Fruit fly (Drosophila melanogaster) whole organism, embryonic: ENCODE results near the gene Kah.

Experiments used
- CG10209 ChIP-seq: fragments of 200-800 bp; sonication (Bioruptor generic); optimal IDR thresholded peaks from 3 replicates; lab custom pipeline; 2017; ENCODE audit warnings: missing biosample characterization, mild to moderate bottlenecking, missing genetic modification characterization, missing genetic modification reagents
- CG10366 ChIP-seq: fragments of 200-800 bp; sonication (Bioruptor generic); IDR thresholded peaks from 2 replicates; pipeline ENCODE4 v1.3.6; 2022; ENCODE audit warnings: missing biosample characterization, missing genetic modification characterization
- CG11085 ChIP-seq: fragments of 200-800 bp; sonication (Bioruptor generic); IDR thresholded peaks from 2 replicates; pipeline ENCODE4 v1.3.6; 2022; ENCODE audit warnings: missing biosample characterization, missing genetic modification characterization
- CG11723 ChIP-seq: fragments of 200-800 bp; sonication (Bioruptor generic); optimal IDR thresholded peaks from 2 replicates; lab custom pipeline; 2017; ENCODE audit warnings: missing biosample characterization, mild to moderate bottlenecking, missing genetic modification characterization
- CG1602 ChIP-seq: fragments of 200-800 bp; sonication (Bioruptor generic); optimal IDR thresholded peaks from 3 replicates; lab custom pipeline; 2016; ENCODE audit warnings: missing biosample characterization, missing genetic modification characterization
- CG17328 ChIP-seq: fragments of 200-800 bp; sonication (Bioruptor generic); IDR thresholded peaks from 2 replicates; pipeline ENCODE4 v1.3.6; 2022; ENCODE audit warnings: missing biosample characterization, missing genetic modification characterization
- CG17612 ChIP-seq: fragments of 200-800 bp; sonication (Bioruptor generic); IDR thresholded peaks from 2 replicates; pipeline ENCODE4 v1.3.6; 2022; ENCODE audit warnings: missing biosample characterization, missing genetic modification characterization
- CG18599 ChIP-seq: fragments of 200-800 bp; sonication (Bioruptor generic); optimal IDR thresholded peaks from 3 replicates; lab custom pipeline; 2017; ENCODE audit warnings: missing biosample characterization, missing genetic modification characterization, mild to moderate bottlenecking, moderate library complexity, missing genetic modification reagents
- CG31365 ChIP-seq: fragments of 200-800 bp; sonication (Bioruptor generic); optimal IDR thresholded peaks from 2 replicates; lab custom pipeline; 2018; ENCODE audit warnings: missing biosample characterization, mild to moderate bottlenecking, missing genetic modification characterization
- CG32772 ChIP-seq: fragments of 200-800 bp; sonication (Bioruptor generic); IDR thresholded peaks from 2 replicates; pipeline ENCODE4 v1.3.6; 2022; ENCODE audit warnings: missing biosample characterization, missing genetic modification characterization
- CG3281 ChIP-seq: fragments of 200-800 bp; sonication (Bioruptor generic); optimal IDR thresholded peaks from 3 replicates; lab custom pipeline; 2017; ENCODE audit warnings: missing biosample characterization, mild to moderate bottlenecking, missing genetic modification characterization
- CG4404 ChIP-seq: fragments of 200-800 bp; sonication (Bioruptor generic); IDR thresholded peaks from 2 replicates; pipeline ENCODE4 v1.3.6; 2022; ENCODE audit warnings: missing biosample characterization, missing genetic modification characterization
- CG4617 ChIP-seq: fragments of 200-800 bp; sonication (Bioruptor generic); optimal IDR thresholded peaks from 3 replicates; lab custom pipeline; 2016; ENCODE audit warnings: missing biosample characterization, missing genetic modification characterization, borderline replicate concordance
- CG8765 ChIP-seq: fragments of 200-800 bp; sonication (Bioruptor generic); IDR thresholded peaks from 2 replicates; pipeline ENCODE4 v1.3.6; 2022; ENCODE audit warnings: missing biosample characterization, missing genetic modification characterization
- Dek ChIP-seq: fragments of 200-800 bp; sonication (Bioruptor generic); optimal IDR thresholded peaks from 3 replicates; lab custom pipeline; 2019; ENCODE audit warnings: missing biosample characterization, mild to moderate bottlenecking, missing genetic modification characterization, moderate library complexity
- Dp ChIP-seq: fragments of 200-800 bp; sonication (Bioruptor generic); optimal IDR thresholded peaks from 2 replicates; lab custom pipeline; 2018; ENCODE audit warnings: missing biosample characterization, mild to moderate bottlenecking, missing genetic modification characterization, moderate library complexity
- E2f1 ChIP-seq: fragments of 200-800 bp; sonication (Bioruptor generic); IDR thresholded peaks from 2 replicates; pipeline ENCODE4 v1.3.6; 2022; ENCODE audit warnings: missing biosample characterization, missing genetic modification characterization
- Hand ChIP-seq: fragments of 200-800 bp; sonication (Bioruptor generic); optimal IDR thresholded peaks from 2 replicates; lab custom pipeline; 2017; ENCODE audit warnings: mild to moderate bottlenecking, missing biosample characterization, missing genetic modification reagents, missing genetic modification characterization
- Hey ChIP-seq: fragments of 200-800 bp; sonication (Bioruptor generic); optimal IDR thresholded peaks from 3 replicates; lab custom pipeline; 2018; ENCODE audit warnings: missing biosample characterization, mild to moderate bottlenecking, missing genetic modification characterization
- Jarid2 ChIP-seq: fragments of 200-800 bp; sonication (Bioruptor generic); optimal IDR thresholded peaks from 3 replicates; lab custom pipeline; 2017; ENCODE audit warnings: mild to moderate bottlenecking, missing biosample characterization, missing genetic modification reagents, missing genetic modification characterization
- MBD-R2 ChIP-seq: fragments of 200-800 bp; sonication (Bioruptor generic); IDR thresholded peaks from 2 replicates; pipeline ENCODE4 v1.3.6; 2022; ENCODE audit warnings: missing biosample characterization, missing genetic modification characterization
- Max ChIP-seq: fragments of 200-800 bp; sonication (Bioruptor generic); optimal IDR thresholded peaks from 2 replicates; lab custom pipeline; 2016; ENCODE audit warnings: missing biosample characterization, mild to moderate bottlenecking, missing genetic modification characterization
- Poxn ChIP-seq: fragments of 200-800 bp; sonication (Bioruptor generic); IDR thresholded peaks from 2 replicates; pipeline ENCODE4 v1.3.6; 2022; ENCODE audit warnings: missing biosample characterization, missing genetic modification characterization
- Sox102F ChIP-seq: fragments of 200-800 bp; sonication (Bioruptor generic); optimal IDR thresholded peaks from 2 replicates; lab custom pipeline; 2018; ENCODE audit warnings: missing biosample characterization, mild to moderate bottlenecking, missing genetic modification characterization, moderate library complexity
- Spps ChIP-seq: fragments of 200-800 bp; sonication (Bioruptor generic); optimal IDR thresholded peaks from 2 replicates; lab custom pipeline; 2018; ENCODE audit warnings: missing biosample characterization, mild to moderate bottlenecking, missing genetic modification characterization
- Stat92E ChIP-seq, 3 experiments: fragments of >200 bp in 2 of 3; fragments of 200-800 bp in 1 of 3; sonication (Bioruptor generic) in 1 of 3; optimal IDR thresholded peaks; 2 replicates each; lab custom pipeline; 2017 to 2019; ENCODE audit warnings: missing biosample characterization in 3 of 3, missing genetic modification characterization in 3 of 3, mild to moderate bottlenecking in 1 of 3, moderate library complexity in 1 of 3
- ac ChIP-seq: fragments of 200-800 bp; sonication (Bioruptor generic); optimal IDR thresholded peaks from 3 replicates; lab custom pipeline; 2017; ENCODE audit warnings: missing biosample characterization, mild to moderate bottlenecking, missing genetic modification characterization
- ash1 ChIP-seq: fragments of 200-800 bp; sonication (Bioruptor generic); optimal IDR thresholded peaks from 2 replicates; lab custom pipeline; 2018; ENCODE audit warnings: missing biosample characterization, mild to moderate bottlenecking, missing genetic modification characterization
- ato ChIP-seq: fragments of 200-800 bp; sonication (Bioruptor generic); IDR thresholded peaks from 2 replicates; pipeline ENCODE4 v1.3.6; 2022; ENCODE audit warnings: missing biosample characterization, missing genetic modification characterization; ENCODE audit not compliant: partially characterized antibody
- danr ChIP-seq: fragments of 200-800 bp; sonication (Bioruptor generic); IDR thresholded peaks from 2 replicates; pipeline ENCODE4 v1.3.6; 2022; ENCODE audit warnings: missing biosample characterization, missing genetic modification characterization
- eyg ChIP-seq: fragments of 200-800 bp; sonication (Bioruptor generic); optimal IDR thresholded peaks from 3 replicates; lab custom pipeline; 2016; ENCODE audit warnings: missing biosample characterization, missing genetic modification characterization
- gcm2 ChIP-seq: fragments of 200-800 bp; sonication (Bioruptor generic); optimal IDR thresholded peaks from 2 replicates; lab custom pipeline; 2016; ENCODE audit warnings: missing biosample characterization, missing genetic modification characterization
- gsb-n ChIP-seq: fragments of 200-800 bp; sonication (Bioruptor generic); optimal IDR thresholded peaks from 3 replicates; lab custom pipeline; 2018; ENCODE audit warnings: missing biosample characterization, mild to moderate bottlenecking, missing genetic modification characterization
- gt ChIP-seq: fragments of 200-800 bp; sonication (Bioruptor generic); IDR thresholded peaks from 2 replicates; pipeline ENCODE4 v1.3.6; 2022; ENCODE audit warnings: missing biosample characterization, missing genetic modification characterization
- hbn ChIP-seq: fragments of 200-800 bp; sonication (Bioruptor generic); IDR thresholded peaks from 2 replicates; pipeline ENCODE4 v1.3.6; 2022; ENCODE audit warnings: missing biosample characterization, missing genetic modification characterization; ENCODE audit not compliant: partially characterized antibody
- lola ChIP-seq, 3 experiments: fragments of >200 bp in 2 of 3; fragments of 200-800 bp in 1 of 3; sonication (Bioruptor generic) in 1 of 3; optimal IDR thresholded peaks; 2 replicates each; lab custom pipeline; 2017 to 2019; ENCODE audit warnings: missing biosample characterization in 3 of 3, missing genetic modification characterization in 3 of 3, mild to moderate bottlenecking in 1 of 3, moderate library complexity in 1 of 3
- mld ChIP-seq: fragments of 200-800 bp; sonication (Bioruptor generic); IDR thresholded peaks from 3 replicates; pipeline ENCODE4 v1.3.6; 2022; ENCODE audit warnings: missing biosample characterization, missing genetic modification characterization; ENCODE audit not compliant: partially characterized antibody
- nau ChIP-seq: fragments of 200-800 bp; sonication (Bioruptor generic); optimal IDR thresholded peaks from 3 replicates; lab custom pipeline; 2017; ENCODE audit warnings: missing biosample characterization, mild to moderate bottlenecking, missing genetic modification characterization, missing genetic modification reagents
- nmo ChIP-seq: fragments of 200-800 bp; sonication (Bioruptor generic); optimal IDR thresholded peaks from 2 replicates; lab custom pipeline; 2018; ENCODE audit warnings: missing biosample characterization, mild to moderate bottlenecking, missing genetic modification characterization, moderate library complexity
- pho ChIP-seq: fragments of 200-800 bp; sonication (Bioruptor generic); optimal IDR thresholded peaks from 2 replicates; lab custom pipeline; 2016; ENCODE audit warnings: missing biosample characterization, missing genetic modification characterization
- sd ChIP-seq: fragments of 200-800 bp; sonication (Bioruptor generic); optimal IDR thresholded peaks from 3 replicates; lab custom pipeline; 2018; ENCODE audit warnings: missing biosample characterization, mild to moderate bottlenecking, missing genetic modification characterization, moderate library complexity
- sens ChIP-seq: fragments of 200-800 bp; sonication (Bioruptor generic); peaks from one replicate; lab custom pipeline; 2016; ENCODE audit warnings: missing biosample characterization, missing genetic modification characterization
- sob ChIP-seq: fragments of 200-800 bp; sonication (Bioruptor generic); IDR thresholded peaks from 2 replicates; pipeline ENCODE4 v1.3.6; 2022; ENCODE audit warnings: missing biosample characterization, missing genetic modification characterization
- stc ChIP-seq: fragments of 200-800 bp; sonication (Bioruptor generic); IDR thresholded peaks from 2 replicates; pipeline ENCODE4 v1.3.6; 2022; ENCODE audit warnings: missing biosample characterization, missing genetic modification characterization
- tgo ChIP-seq: fragments of 200-800 bp; sonication (Bioruptor generic); IDR thresholded peaks from 3 replicates; pipeline ENCODE4 v1.3.6; 2022; ENCODE audit warnings: missing biosample characterization, missing genetic modification characterization
- toy ChIP-seq: fragments of 200-800 bp; sonication (Bioruptor generic); IDR thresholded peaks from 2 replicates; pipeline ENCODE4 v1.3.6; 2022; ENCODE audit warnings: missing biosample characterization, missing genetic modification characterization
- wdn ChIP-seq: fragments of 200-800 bp; sonication (Bioruptor generic); IDR thresholded peaks from 2 replicates; pipeline ENCODE4 v1.3.6; 2022; ENCODE audit warnings: missing biosample characterization, missing genetic modification characterization
- yki ChIP-seq: fragments of >200 bp; optimal IDR thresholded peaks from 3 replicates; lab custom pipeline; 2018
- zfh2 ChIP-seq: fragments of 200-800 bp; sonication (Bioruptor generic); optimal IDR thresholded peaks from 2 replicates; lab custom pipeline; 2016; ENCODE audit warnings: missing biosample characterization, missing genetic modification characterization

The Kah gene

DNA sequence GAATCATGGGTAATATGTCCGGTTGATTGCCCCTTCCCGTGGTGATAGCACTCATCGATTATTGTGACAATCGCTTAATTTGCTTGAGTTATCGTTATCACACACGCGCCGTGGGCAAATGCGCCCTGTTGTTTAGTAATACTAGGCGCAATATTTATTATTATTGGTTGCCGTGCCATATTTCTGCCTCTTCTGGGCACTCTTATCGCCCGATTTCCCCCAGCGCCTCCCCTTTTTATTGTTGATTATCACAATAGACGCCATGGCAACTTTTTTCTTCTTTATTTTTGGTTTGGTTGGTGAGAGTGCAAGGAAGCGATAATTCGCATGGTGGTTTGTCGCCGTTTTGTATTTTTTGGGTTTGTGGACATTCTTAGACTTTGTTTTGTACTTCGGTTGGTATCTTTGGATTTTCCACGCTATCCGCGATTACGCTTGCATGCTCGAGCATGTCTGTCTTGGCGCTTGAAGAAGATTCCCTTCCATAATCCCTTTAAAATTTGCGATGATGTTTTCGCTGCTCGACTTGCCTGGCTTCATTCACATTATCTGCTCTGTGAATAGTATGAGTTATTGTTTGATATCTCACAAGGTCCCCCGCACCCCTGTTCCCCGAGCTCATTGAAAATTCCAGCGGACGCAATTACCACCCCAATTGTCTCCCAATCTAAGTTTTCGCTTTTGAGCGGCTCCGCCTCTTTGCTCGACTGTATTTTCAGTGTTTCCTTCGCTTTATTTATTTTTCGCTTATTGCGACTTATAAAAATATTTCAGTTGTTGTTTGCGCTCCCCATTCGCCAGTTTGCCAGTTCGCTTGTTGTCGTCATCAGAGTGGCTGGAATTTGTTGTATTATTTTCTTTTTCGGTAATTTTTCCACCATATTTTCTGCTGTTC is 40.5 kb downstream of the Kah start (continued):
- TF ChIP-seq gt (no peak), CG4404 (no peak), yki (lab: Kevin White, UChicago) (no peak), CG31365 (no peak), CG11723 (GFP tag; lab: Kevin White, UChicago) (no peak), gcm2 (GFP tag; lab: Kevin White, UChicago) (no peak), Dp (GFP tag; lab: Kevin White, UChicago) (no peak), gsb-n (tag; lab: Kevin White, UChicago) (no peak), CG3281 (peak; percentile 32), pho (GFP tag; lab: Kevin White, UChicago) (peak; percentile 20), Dek (tag; lab: Kevin White, UChicago) (no peak), CG17612 (GFP tag; lab: Robert Waterston, UW) (no peak), mld (GFP tag; lab: Robert Waterston, UW) (no peak), CG10209 (GFP tag; lab: Kevin White, UChicago) (peak; percentile 10), Jarid2 (no peak), wdn (GFP tag; lab: Robert Waterston, UW) (no peak), ash1 (GFP tag; lab: Kevin White, UChicago) (peak; percentile 28), Hey (tag; lab: Kevin White, UChicago) (no peak), Spps (tag; lab: Kevin White, UChicago) (no peak), CG17328 (GFP tag; lab: Robert Waterston, UW) (no peak), lola (GFP tag; optimal IDR thresholded peaks at IDR 0.05; lab: Kevin White, UChicago) (no peak), sd (tag; lab: Kevin White, UChicago) (peak; percentile 96), CG11085 (no peak), hbn (GFP tag; lab: Robert Waterston, UW) (no peak), Poxn (no peak), toy (GFP tag; lab: Robert Waterston, UW) (no peak), Hand (GFP tag; lab: Kevin White, UChicago) (no peak), nmo (GFP tag; lab: Kevin White, UChicago) (no peak), CG18599 (GFP tag; lab: Kevin White, UChicago) (peak; percentile 61), tgo (GFP tag; lab: Robert Waterston, UW) (no peak), danr (no peak), E2f1 (GFP tag; lab: Robert Waterston, UW) (no peak), eyg (GFP tag; lab: Kevin White, UChicago) (no peak), ato (GFP tag; lab: Robert Waterston, UW) (no peak), CG10366 (GFP tag; lab: Robert Waterston, UW) (no peak), nau (no peak), Sox102F (GFP tag; lab: Kevin White, UChicago) (no peak), sob (GFP tag; lab: Robert Waterston, UW) (peak; percentile 5; the same call in 1 of the 2 replicates), CG4617 (GFP tag; lab: Kevin White, UChicago) (no peak), CG8765 (no peak), ac (GFP tag; lab: Kevin White, UChicago) (no peak), Max (GFP tag; lab: Kevin White, UChicago) (no peak), CG32772 (GFP tag; lab: Robert Waterston, UW) (no peak), zfh2 (GFP tag; lab: Kevin White, UChicago) (no peak), stc (GFP tag; lab: Robert Waterston, UW) (no peak), Stat92E (GFP tag; optimal IDR thresholded peaks at IDR 0.05; lab: Kevin White, UChicago) (no peak), CG1602 (GFP tag; lab: Kevin White, UChicago) (no peak), MBD-R2 (GFP tag; lab: Robert Waterston, UW) (no peak), sens (peak; percentile 73)
